Fruit fly (Drosophila melanogaster) whole organism, prepupa: ENCODE results near the gene CG14852.

Source experiments
- CG10631 ChIP-seq: fragments of 200-800 bp; sonication (Bioruptor generic); optimal IDR thresholded peaks from 2 replicates; lab custom pipeline; 2016; ENCODE audit warnings: missing biosample characterization, missing genetic modification characterization
- CG10669 ChIP-seq: fragments of 200-800 bp; sonication (Bioruptor generic); optimal IDR thresholded peaks from 3 replicates; lab custom pipeline; 2018; ENCODE audit warnings: missing biosample characterization, mild to moderate bottlenecking, missing genetic modification characterization, moderate library complexity
- CG11294 ChIP-seq: fragments of 200-800 bp; sonication (Bioruptor generic); IDR thresholded peaks from 2 replicates; pipeline ENCODE4 v1.3.6; 2022; ENCODE audit warnings: missing biosample characterization, missing genetic modification characterization
- CG11762 ChIP-seq: fragments of 200-800 bp; sonication (Bioruptor generic); optimal IDR thresholded peaks from 3 replicates; lab custom pipeline; 2016; ENCODE audit warnings: missing biosample characterization, missing genetic modification characterization; ENCODE audit not compliant: insufficient read depth
- CG11902 ChIP-seq: fragments of 200-800 bp; sonication (Bioruptor generic); optimal IDR thresholded peaks from 3 replicates; lab custom pipeline; 2016; ENCODE audit warnings: missing biosample characterization, missing genetic modification characterization
- CG16779 ChIP-seq: fragments of 200-800 bp; sonication (Bioruptor generic); optimal IDR thresholded peaks from 3 replicates; lab custom pipeline; 2017; ENCODE audit warnings: missing biosample characterization, mild to moderate bottlenecking, missing genetic modification characterization
- CG3032 ChIP-seq: fragments of 200-800 bp; optimal IDR thresholded peaks from 2 replicates; lab custom pipeline; 2019; ENCODE audit warnings: missing biosample characterization, mild to moderate bottlenecking, missing genetic modification characterization, moderate library complexity
- CG31627 ChIP-seq: fragments of 200-800 bp; sonication (Bioruptor generic); optimal IDR thresholded peaks from 3 replicates; lab custom pipeline; 2016; ENCODE audit warnings: missing biosample characterization, missing genetic modification characterization
- CG34406 ChIP-seq: fragments of 200-800 bp; sonication (Bioruptor generic); optimal IDR thresholded peaks from 3 replicates; lab custom pipeline; 2016; ENCODE audit warnings: missing biosample characterization, missing genetic modification characterization
- CG4318 ChIP-seq: fragments of 200-800 bp; sonication (Bioruptor generic); optimal IDR thresholded peaks from 3 replicates; lab custom pipeline; 2017; ENCODE audit warnings: missing biosample characterization, mild to moderate bottlenecking, missing genetic modification characterization
- CG6163 ChIP-seq: fragments of 200-800 bp; sonication (Bioruptor generic); IDR thresholded peaks from 3 replicates; pipeline ENCODE4 v1.3.6; 2022; ENCODE audit warnings: missing biosample characterization, missing genetic modification characterization
- CG6276 ChIP-seq: fragments of 200-800 bp; sonication (Bioruptor generic); optimal IDR thresholded peaks from 2 replicates; lab custom pipeline; 2017; ENCODE audit warnings: missing biosample characterization, mild to moderate bottlenecking, missing genetic modification characterization
- CG6792 ChIP-seq: fragments of 200-800 bp; sonication (Bioruptor generic); optimal IDR thresholded peaks from 3 replicates; lab custom pipeline; 2016; ENCODE audit warnings: missing biosample characterization, missing genetic modification characterization
- CG6808 ChIP-seq: fragments of 200-800 bp; sonication (Bioruptor generic); optimal IDR thresholded peaks from 3 replicates; lab custom pipeline; 2017; ENCODE audit warnings: missing biosample characterization, missing genetic modification characterization, mild to moderate bottlenecking, moderate library complexity, missing genetic modification reagents
- CG6854 ChIP-seq: fragments of 200-800 bp; sonication (Bioruptor generic); optimal IDR thresholded peaks from 2 replicates; lab custom pipeline; 2017; ENCODE audit warnings: missing biosample characterization, mild to moderate bottlenecking, missing genetic modification characterization
- CG7368 ChIP-seq: fragments of 200-800 bp; sonication (Bioruptor generic); optimal IDR thresholded peaks from 3 replicates; lab custom pipeline; 2016; ENCODE audit warnings: missing biosample characterization, missing genetic modification characterization
- CG8319 ChIP-seq: fragments of 200-800 bp; sonication (Bioruptor generic); optimal IDR thresholded peaks from 3 replicates; lab custom pipeline; 2016; ENCODE audit warnings: missing biosample characterization, missing genetic modification characterization
- CG8632 ChIP-seq: fragments of 200-800 bp; sonication (Bioruptor generic); optimal IDR thresholded peaks from 3 replicates; lab custom pipeline; 2016; ENCODE audit warnings: missing biosample characterization, missing genetic modification characterization
- CG9139 ChIP-seq: fragments of 200-800 bp; sonication (Bioruptor generic); optimal IDR thresholded peaks from 3 replicates; lab custom pipeline; 2017; ENCODE audit warnings: missing biosample characterization, mild to moderate bottlenecking, missing genetic modification characterization
- Eip75B ChIP-seq: fragments of 200-800 bp; sonication (Bioruptor generic); optimal IDR thresholded peaks from 3 replicates; lab custom pipeline; 2016; ENCODE audit warnings: missing biosample characterization, missing genetic modification characterization
- Eip78C ChIP-seq: fragments of 200-800 bp; sonication (Bioruptor generic); peaks from one replicate; lab custom pipeline; 2016; ENCODE audit warnings: missing biosample characterization, missing genetic modification characterization
- Eip93F ChIP-seq: fragments of 200-800 bp; sonication (Bioruptor generic); optimal IDR thresholded peaks from 2 replicates; lab custom pipeline; 2016; ENCODE audit warnings: missing biosample characterization, mild to moderate bottlenecking, missing genetic modification characterization
- Ets21C ChIP-seq: fragments of 200-800 bp; sonication (Bioruptor generic); optimal IDR thresholded peaks from 3 replicates; lab custom pipeline; 2016; ENCODE audit warnings: missing biosample characterization, missing genetic modification characterization
- Ets96B ChIP-seq: fragments of 200-800 bp; optimal IDR thresholded peaks from 2 replicates; lab custom pipeline; 2019; ENCODE audit warnings: missing biosample characterization, mild to moderate bottlenecking, missing genetic modification characterization, moderate library complexity
- Gug ChIP-seq: fragments of 200-800 bp; sonication (Bioruptor generic); IDR thresholded peaks from 2 replicates; pipeline ENCODE4 v1.3.6; 2022; ENCODE audit warnings: missing biosample characterization, missing genetic modification characterization
- Hr38 ChIP-seq: sonication (Bioruptor generic); optimal IDR thresholded peaks from 2 replicates; lab custom pipeline; 2016; ENCODE audit warnings: missing biosample characterization, missing genetic modification characterization
- Hr39 ChIP-seq: fragments of 200-800 bp; sonication (Bioruptor generic); optimal IDR thresholded peaks from 2 replicates; lab custom pipeline; 2016; ENCODE audit warnings: missing biosample characterization, missing genetic modification characterization
- Hr4 ChIP-seq: fragments of 200-800 bp; sonication (Bioruptor generic); optimal IDR thresholded peaks from 3 replicates; lab custom pipeline; 2016; ENCODE audit warnings: missing biosample characterization, missing genetic modification characterization
- Lpt ChIP-seq: fragments of 200-800 bp; sonication (Bioruptor generic); optimal IDR thresholded peaks from 3 replicates; lab custom pipeline; 2016; ENCODE audit warnings: missing biosample characterization, missing genetic modification characterization
- Met ChIP-seq: fragments of 200-800 bp; sonication (Bioruptor generic); optimal IDR thresholded peaks from 3 replicates; lab custom pipeline; 2016; ENCODE audit warnings: missing biosample characterization, missing genetic modification characterization
- OdsH ChIP-seq: fragments of 200-800 bp; sonication (Bioruptor generic); optimal IDR thresholded peaks from 3 replicates; lab custom pipeline; 2016; ENCODE audit warnings: missing biosample characterization, missing genetic modification characterization
- Smox ChIP-seq: fragments of 200-800 bp; sonication (Bioruptor generic); optimal IDR thresholded peaks from 3 replicates; lab custom pipeline; 2016; ENCODE audit warnings: missing biosample characterization, missing genetic modification characterization
- Sox14 ChIP-seq: fragments of 200-800 bp; sonication (Bioruptor generic); optimal IDR thresholded peaks from 3 replicates; lab custom pipeline; 2016; ENCODE audit warnings: missing biosample characterization, missing genetic modification characterization
- Sox15 ChIP-seq: fragments of 200-800 bp; sonication (Bioruptor generic); optimal IDR thresholded peaks from 3 replicates; lab custom pipeline; 2016; ENCODE audit warnings: missing biosample characterization, missing genetic modification characterization
- achi ChIP-seq: fragments of 200-800 bp; sonication (Bioruptor generic); optimal IDR thresholded peaks from 3 replicates; lab custom pipeline; 2016; ENCODE audit warnings: missing biosample characterization, missing genetic modification characterization
- cyc ChIP-seq: fragments of 200-800 bp; sonication (Bioruptor generic); optimal IDR thresholded peaks from 3 replicates; lab custom pipeline; 2016; ENCODE audit warnings: missing biosample characterization, missing genetic modification characterization
- dsx ChIP-seq: fragments of 200-800 bp; optimal IDR thresholded peaks from 3 replicates; lab custom pipeline; 2019; ENCODE audit warnings: missing biosample characterization, mild to moderate bottlenecking, missing genetic modification characterization, moderate library complexity; ENCODE audit not compliant: poor library complexity, severe bottlenecking
- eg ChIP-seq: fragments of 200-800 bp; sonication (Bioruptor generic); IDR thresholded peaks from 3 replicates; pipeline ENCODE4 v1.3.6; 2022; ENCODE audit warnings: missing biosample characterization, missing genetic modification characterization
- esn ChIP-seq: fragments of 200-800 bp; sonication (Bioruptor generic); optimal IDR thresholded peaks from 2 replicates; lab custom pipeline; 2016; ENCODE audit warnings: missing biosample characterization, mild to moderate bottlenecking, missing genetic modification characterization, moderate library complexity
- fd59A ChIP-seq: fragments of 200-800 bp; sonication (Bioruptor generic); optimal IDR thresholded peaks from 2 replicates; lab custom pipeline; 2017; ENCODE audit warnings: missing biosample characterization, mild to moderate bottlenecking, missing genetic modification characterization, missing genetic modification reagents
- fd85E ChIP-seq: fragments of 200-800 bp; sonication (Bioruptor generic); optimal IDR thresholded peaks from 3 replicates; lab custom pipeline; 2016; ENCODE audit warnings: missing biosample characterization, missing genetic modification characterization
- fkh ChIP-seq: fragments of 200-800 bp; sonication (Bioruptor generic); optimal IDR thresholded peaks from 3 replicates; lab custom pipeline; 2017; ENCODE audit warnings: missing biosample characterization, mild to moderate bottlenecking, missing genetic modification characterization, moderate library complexity
- net ChIP-seq: fragments of 200-800 bp; sonication (Bioruptor generic); optimal IDR thresholded peaks from 3 replicates; lab custom pipeline; 2016; ENCODE audit warnings: missing biosample characterization, missing genetic modification characterization
- pdm3 ChIP-seq: fragments of 200-800 bp; sonication (Bioruptor generic); optimal IDR thresholded peaks from 3 replicates; lab custom pipeline; 2016; ENCODE audit warnings: missing biosample characterization, missing genetic modification characterization
- ss ChIP-seq, 2 experiments: fragments of 200-800 bp; sonication (Bioruptor generic); optimal IDR thresholded peaks; 2 replicates in 1 of 2; 3 replicates in 1 of 2; lab custom pipeline; 2017 to 2018; ENCODE audit warnings: mild to moderate bottlenecking in 2 of 2, missing biosample characterization in 2 of 2, missing genetic modification characterization in 2 of 2, moderate library complexity in 1 of 2
- svp ChIP-seq: fragments of 200-800 bp; sonication (Bioruptor generic); peaks from one replicate; lab custom pipeline; 2016; ENCODE audit warnings: missing biosample characterization, missing genetic modification characterization
- vri ChIP-seq: fragments of 200-800 bp; sonication (Bioruptor generic); optimal IDR thresholded peaks from 3 replicates; lab custom pipeline; 2016; ENCODE audit warnings: missing biosample characterization, mild to moderate bottlenecking, missing genetic modification characterization

Gene CG14852

DNA sequence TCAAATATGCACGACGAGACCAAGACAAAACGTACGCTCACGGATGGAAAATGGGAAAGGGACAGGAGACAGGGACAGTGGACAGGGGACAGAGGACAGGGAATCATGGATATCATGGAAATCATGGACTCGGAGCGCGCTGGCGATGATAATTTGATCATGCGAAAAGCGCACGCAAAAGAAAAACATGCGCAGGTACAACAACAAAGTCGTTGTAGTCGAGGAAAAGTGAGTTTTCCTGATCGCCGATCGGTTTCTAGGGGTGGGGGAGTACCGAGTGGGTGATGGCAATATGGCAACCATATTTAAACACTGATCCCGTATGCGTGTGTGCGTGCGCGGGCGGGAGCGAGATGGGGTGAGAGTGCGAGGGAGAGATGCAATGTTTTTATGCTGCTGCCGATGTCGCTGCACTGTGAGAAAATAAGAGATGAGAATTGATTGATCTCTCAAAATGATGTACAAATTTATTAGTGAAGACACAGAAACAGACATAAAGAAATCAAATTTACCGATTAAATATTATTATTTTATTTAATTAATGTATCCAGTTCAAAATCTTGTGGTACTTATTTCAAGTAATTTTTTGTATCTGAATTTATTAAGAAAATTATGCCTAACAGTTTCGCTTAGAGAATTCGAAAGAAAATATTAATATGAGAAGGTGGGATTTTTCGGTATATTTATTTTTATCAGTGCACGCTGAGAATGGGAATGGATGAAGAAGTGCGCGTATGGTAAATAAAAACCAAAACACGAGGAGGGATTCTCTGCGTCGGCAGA, 25.2 kb downstream of the CG14852 start (continued):
- peak; percentile 79 for TF ChIP-seq Ets96B
- TF ChIP-seq Eip75B: peak; percentile 36
- no peak for TF ChIP-seq Sox15 (GFP tag; lab: Kevin White, UChicago)
- peak; percentile 48 for TF ChIP-seq svp (GFP tag; lab: Kevin White, UChicago)
- no peak for TF ChIP-seq CG8319 (GFP tag; lab: Kevin White, UChicago)
- peak; percentile 74 for TF ChIP-seq CG10631 (GFP tag; lab: Kevin White, UChicago)
- peak; percentile 62 for TF ChIP-seq CG10669 (GFP tag; lab: Kevin White, UChicago)
- TF ChIP-seq CG8632: peak; percentile 37
- TF ChIP-seq Met: peak; percentile 31
- TF ChIP-seq Eip78C (GFP tag; lab: Kevin White, UChicago): peak; percentile 77
- no peak for TF ChIP-seq Hr39 (GFP tag; lab: Kevin White, UChicago)
- TF ChIP-seq Gug (GFP tag; lab: Robert Waterston, UW): no peak; the same call in 1 of the 2 replicates
- peak; percentile 63 for TF ChIP-seq CG34406 (GFP tag; lab: Kevin White, UChicago)
- TF ChIP-seq CG11294 (GFP tag; lab: Robert Waterston, UW): no peak
- peak; percentile 47 for TF ChIP-seq Lpt (GFP tag; lab: Kevin White, UChicago)
- TF ChIP-seq achi (GFP tag; lab: Kevin White, UChicago): peak; percentile 60
- no peak for TF ChIP-seq CG6854
- peak; percentile 23 for TF ChIP-seq Sox14 (GFP tag; lab: Kevin White, UChicago)
- no peak for TF ChIP-seq CG11902 (GFP tag; lab: Kevin White, UChicago)
- peak; percentile 59 for TF ChIP-seq fkh (GFP tag; lab: Kevin White, UChicago)
- TF ChIP-seq CG9139 (GFP tag; lab: Kevin White, UChicago): peak; percentile 46
- peak; percentile 64 to 66 for TF ChIP-seq ss (GFP tag; optimal IDR thresholded peaks at IDR 0.05; lab: Kevin White, UChicago)
- TF ChIP-seq vri (GFP tag; lab: Kevin White, UChicago): no peak
- peak; percentile 55 for TF ChIP-seq eg
- TF ChIP-seq Smox (GFP tag; lab: Kevin White, UChicago): peak; percentile 11
- TF ChIP-seq CG7368 (GFP tag; lab: Kevin White, UChicago): no peak
- TF ChIP-seq CG6808 (GFP tag; lab: Kevin White, UChicago): peak; percentile 72
- TF ChIP-seq CG3032 (tag; lab: Kevin White, UChicago): peak; percentile 75
- TF ChIP-seq fd85E (GFP tag; lab: Kevin White, UChicago): no peak
- TF ChIP-seq, all 60 proteins: peak for 41

- peak; percentile 66 for TF ChIP-seq CG3032 (tag; lab: Kevin White, UChicago)
- peak; percentile 42 for TF ChIP-seq dsx (GFP tag; lab: Kevin White, UChicago)
- TF ChIP-seq Hr38 (GFP tag; lab: Kevin White, UChicago): no peak
- TF ChIP-seq Hr39 (GFP tag; lab: Kevin White, UChicago): no peak
- no peak for TF ChIP-seq esn (GFP tag; lab: Kevin White, UChicago)
- TF ChIP-seq CG16779 (tag; lab: Kevin White, UChicago): no peak
- TF ChIP-seq fkh (GFP tag; lab: Kevin White, UChicago): no peak
- TF ChIP-seq svp (GFP tag; lab: Kevin White, UChicago): peak; percentile 9
- TF ChIP-seq Sox15 (GFP tag; lab: Kevin White, UChicago): no peak
- TF ChIP-seq OdsH (GFP tag; lab: Kevin White, UChicago): peak; percentile 36
- peak; percentile 35; the same call in 1 of the 2 replicates for TF ChIP-seq Gug (GFP tag; lab: Robert Waterston, UW)
- no peak for TF ChIP-seq Ets21C (GFP tag; lab: Kevin White, UChicago)
- TF ChIP-seq Smox (GFP tag; lab: Kevin White, UChicago): no peak
- TF ChIP-seq CG4318 (GFP tag; lab: Kevin White, UChicago): no peak
- TF ChIP-seq fd59A (GFP tag; lab: Kevin White, UChicago): peak; percentile 49
- TF ChIP-seq CG34406 (GFP tag; lab: Kevin White, UChicago): peak; percentile 45
- no peak for TF ChIP-seq Sox14 (GFP tag; lab: Kevin White, UChicago)
- TF ChIP-seq pdm3: peak; percentile 40
- TF ChIP-seq Eip93F (GFP tag; lab: Kevin White, UChicago): no peak
- no peak for TF ChIP-seq CG31627 (GFP tag; lab: Kevin White, UChicago)
- TF ChIP-seq cyc (GFP tag; lab: Kevin White, UChicago): no peak
- no peak for TF ChIP-seq CG9139 (GFP tag; lab: Kevin White, UChicago)
- TF ChIP-seq Eip78C (GFP tag; lab: Kevin White, UChicago): peak; percentile 79
- peak; percentile 35 for TF ChIP-seq CG11762 (GFP tag; lab: Kevin White, UChicago)
- TF ChIP-seq Hr4 (GFP tag; lab: Kevin White, UChicago): peak; percentile 34
- TF ChIP-seq CG6808 (GFP tag; lab: Kevin White, UChicago): peak; percentile 56
- peak; percentile 13 for TF ChIP-seq CG6276 (GFP tag; lab: Kevin White, UChicago)
- TF ChIP-seq CG11294 (GFP tag; lab: Robert Waterston, UW): no peak
- no peak for TF ChIP-seq net (GFP tag; lab: Kevin White, UChicago)
- TF ChIP-seq CG6854: no peak
- TF ChIP-seq CG6792 (GFP tag; lab: Kevin White, UChicago): peak; percentile 34
- 0 out of 3 replicates have a peak, but pooled peaks have one; percentile 21 for TF ChIP-seq CG6163 (GFP tag; lab: Robert Waterston, UW)
Observed at dm6 chr3R:14597935-14598424, 32.3 kb downstream of the CG14852 start.
